Worm (Caenorhabditis elegans): ENCODE results near the gene shpk-1.
A peak's percentile ranks its signal among the peaks of the same experiment; 100 is the strongest.

The shpk-1 gene

DNA sequence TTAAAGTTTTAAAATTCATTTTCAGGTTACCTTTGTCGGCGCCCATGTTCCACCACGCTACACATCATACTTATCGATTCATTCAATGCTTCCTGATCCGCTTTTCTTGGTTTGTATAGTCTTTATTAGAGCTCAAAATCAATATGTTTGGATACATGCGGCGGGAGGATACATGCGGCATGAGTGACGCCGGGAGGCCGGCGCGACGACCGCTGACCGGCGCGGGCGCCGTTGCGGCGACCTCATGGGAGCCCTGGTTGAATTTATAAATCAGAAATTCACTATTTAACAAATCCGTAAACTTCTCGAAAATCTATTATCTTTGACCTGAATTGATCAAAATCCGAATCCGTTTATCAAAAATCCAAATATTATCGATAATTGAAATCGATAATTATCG is 26.1 kb upstream of the shpk-1 start:
- TF ChIP-seq nhr-179 (tag; optimal IDR thresholded peaks at IDR 0.05) (no peak), egrh-3 (GFP tag; IDR thresholded peaks at IDR 0.05) (peak; percentile 18; the same call in 1 of the 2 replicates), zfh-2 (GFP tag; conservative IDR thresholded peaks at IDR 0.05) (peak; percentile 80), fkh-3 (tag; optimal IDR thresholded peaks at IDR 0.05) (no peak)

DNA sequence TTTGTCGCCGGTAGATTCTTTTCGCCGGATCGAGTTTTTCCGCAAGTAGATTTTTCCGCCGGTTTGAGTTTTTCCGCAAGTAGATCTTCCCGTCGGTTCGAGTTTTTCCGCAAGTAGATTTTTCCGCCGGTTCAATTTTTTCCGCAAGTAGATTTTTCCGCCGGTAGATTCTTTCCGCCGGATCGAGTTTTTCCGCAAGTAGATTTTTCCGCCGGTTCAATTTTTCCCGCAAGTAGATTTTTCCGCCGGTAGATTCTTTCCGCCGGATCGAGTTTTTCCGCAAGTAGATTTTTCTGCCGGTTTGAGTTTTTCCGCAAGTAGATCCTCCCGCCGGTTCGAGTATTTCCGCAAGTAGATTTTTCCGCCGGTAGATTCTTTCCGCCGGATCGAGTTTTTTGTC is 22.7 kb upstream of the shpk-1 start:
- peak; percentile 77; the same call in 1 of the 2 replicates for TF ChIP-seq egl-18 (GFP tag; IDR thresholded peaks at IDR 0.05)
- peak; percentile 38; the same call in 1 of the 2 replicates for TF ChIP-seq ztf-28 (GFP tag; IDR thresholded peaks at IDR 0.05)
- 0 out of 2 replicates have a peak, but pooled peaks have one; percentile 39 for TF ChIP-seq cebp-2 (GFP tag; IDR thresholded peaks at IDR 0.05)
- 0 out of 2 replicates have a peak, but pooled peaks have one; percentile 14 for TF ChIP-seq D2030.7 (GFP tag; IDR thresholded peaks at IDR 0.05)

DNA sequence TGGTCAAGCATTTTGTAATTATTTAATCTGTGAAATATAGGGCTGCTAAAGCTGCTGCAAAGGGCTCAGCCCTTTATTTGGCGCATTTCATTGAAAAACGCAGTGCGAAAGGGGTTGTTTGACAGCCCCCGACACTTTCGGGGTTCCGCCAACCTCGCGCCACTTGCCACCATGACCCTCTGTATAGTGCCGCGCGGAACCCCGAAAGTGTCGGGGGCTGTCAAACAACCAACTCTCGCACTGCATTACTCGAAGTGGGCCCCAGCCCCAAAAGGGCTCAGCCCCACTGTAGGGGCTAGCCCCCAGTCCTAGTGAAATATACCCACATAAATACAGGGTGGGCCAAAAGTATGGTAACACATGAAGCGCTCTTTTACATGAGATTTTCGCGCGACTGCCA is 7.6 kb upstream of the shpk-1 start:
- TF ChIP-seq snpc-1.1 (tag; optimal IDR thresholded peaks at IDR 0.05; ENCODE audit: insufficient read depth) = peak; percentile 24
- no peak for TF ChIP-seq lin-26 (GFP tag; IDR thresholded peaks at IDR 0.05)
- no peak for TF ChIP-seq ceh-40 (GFP tag; IDR thresholded peaks at IDR 0.05)
- TF ChIP-seq snpc-4 (GFP tag; optimal IDR thresholded peaks at IDR 0.05) = no peak
- peak in 2 of 4 experiments; percentile 36 to 84 for TF ChIP-seq snpc-4 (tag; optimal IDR thresholded peaks at IDR 0.05)
- TF ChIP-seq F57A8.1 (GFP tag; optimal IDR thresholded peaks at IDR 0.05) = no peak
- 0 out of 2 replicates have a peak, but pooled peaks have one; percentile 18 for TF ChIP-seq pbrm-1 (GFP tag; IDR thresholded peaks at IDR 0.05)
- no peak for TF ChIP-seq madf-3 (GFP tag; IDR thresholded peaks at IDR 0.05)
- TF ChIP-seq rcor-1 (GFP tag; IDR thresholded peaks at IDR 0.05) = no peak
- no peak for TF ChIP-seq athp-1 (tag; optimal IDR thresholded peaks at IDR 0.05)
- no peak for TF ChIP-seq hsf-1 (GFP tag; IDR thresholded peaks at IDR 0.05)
- no peak for TF ChIP-seq sptf-2 (GFP tag; optimal IDR thresholded peaks at IDR 0.05)
- no peak for TF ChIP-seq ztf-3 (GFP tag; optimal IDR thresholded peaks at IDR 0.05)
- no peak for TF ChIP-seq F39B2.1 (GFP tag; IDR thresholded peaks at IDR 0.05)
- no peak for TF ChIP-seq hlh-12 (tag; optimal IDR thresholded peaks at IDR 0.05)
- no peak for TF ChIP-seq C06A6.2 (GFP tag; conservative IDR thresholded peaks at IDR 0.05)
- no peak for TF ChIP-seq nhr-90 (tag; optimal IDR thresholded peaks at IDR 0.05)
- TF ChIP-seq F33H1.4 (GFP tag; IDR thresholded peaks at IDR 0.05) = no peak

DNA sequence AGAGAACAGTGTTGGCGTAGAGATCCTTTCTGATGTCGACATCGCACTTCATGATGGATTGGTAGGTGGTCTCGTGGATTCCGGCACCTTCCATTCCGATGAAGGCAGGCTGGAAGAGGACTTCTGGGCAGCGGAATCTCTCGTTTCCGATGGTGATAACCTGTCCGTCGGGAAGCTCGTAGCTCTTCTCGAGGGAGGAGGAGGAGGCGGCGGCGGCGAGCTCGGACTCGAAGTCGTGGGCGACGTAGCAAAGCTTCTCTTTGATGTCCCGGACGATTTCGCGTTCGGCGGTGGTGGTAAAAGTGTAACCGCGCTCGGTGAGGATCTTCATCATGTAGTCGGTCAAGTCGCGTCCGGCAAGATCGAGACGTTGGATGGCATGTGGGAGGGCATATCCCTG is 3.0 kb upstream of the shpk-1 start:
- TF ChIP-seq cebp-2 (GFP tag; IDR thresholded peaks at IDR 0.05) (0 out of 2 replicates have a peak, but pooled peaks have one; percentile 36), madf-3 (GFP tag; IDR thresholded peaks at IDR 0.05) (no peak), egrh-3 (GFP tag; IDR thresholded peaks at IDR 0.05) (peak; percentile 64; the same call in 1 of the 2 replicates), zfh-2 (GFP tag; conservative IDR thresholded peaks at IDR 0.05) (peak; percentile 85), nhr-80 (tag; optimal IDR thresholded peaks at IDR 0.05) (no peak), F10E7.11 (tag; optimal IDR thresholded peaks at IDR 0.05) (no peak)

DNA sequence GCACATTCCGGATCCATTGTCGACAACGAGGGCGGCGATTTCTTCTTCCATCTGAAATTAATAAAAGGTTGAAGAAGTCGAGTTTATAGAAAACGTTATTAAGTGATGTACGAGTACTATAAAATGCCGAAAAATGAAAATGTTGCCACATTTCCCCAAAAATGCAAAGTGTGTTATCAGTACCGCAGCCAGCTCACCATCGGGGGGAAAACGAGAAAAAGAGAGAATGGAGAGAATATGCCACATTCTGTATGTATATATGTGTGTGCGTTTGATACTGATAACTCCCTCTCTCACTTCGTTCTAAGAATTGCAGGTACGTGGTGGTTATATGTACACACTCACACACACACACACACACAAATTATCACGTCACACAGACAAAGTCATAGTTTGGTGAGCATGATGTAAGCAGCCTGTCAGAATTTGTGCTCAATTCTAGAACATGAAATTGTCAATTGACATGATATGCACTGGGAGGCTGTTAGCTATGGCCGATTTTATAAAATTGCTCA is 1.7 kb upstream of the shpk-1 start, which contains the start of gene act-5:
Gene act-5 (minus strand): TSS at position 51 of the 515 bp plus-strand sequence.
- TF ChIP-seq sptf-2 (GFP tag; optimal IDR thresholded peaks at IDR 0.05) = no peak
- no peak for TF ChIP-seq dpl-1 (GFP tag; optimal IDR thresholded peaks at IDR 0.05)
- peak; percentile 77 for TF ChIP-seq atf-7 (tag; optimal IDR thresholded peaks at IDR 0.05)
- no peak for TF ChIP-seq aptf-2 (GFP tag; conservative IDR thresholded peaks at IDR 0.05)
- no peak for TF ChIP-seq ccch-3 (GFP tag; optimal IDR thresholded peaks at IDR 0.05)
- TF ChIP-seq dox-1 (GFP tag; IDR thresholded peaks at IDR 0.05) = 0 out of 2 replicates have a peak, but pooled peaks have one; percentile 9
- TF ChIP-seq zim-3 (tag; optimal IDR thresholded peaks at IDR 0.05) = no peak
- TF ChIP-seq F23B12.7 (tag; optimal IDR thresholded peaks at IDR 0.05; ENCODE audit: insufficient read depth) = peak; percentile 38
- TF ChIP-seq nhr-80 (tag; optimal IDR thresholded peaks at IDR 0.05) = peak; percentile 87
- peak; percentile 24 for TF ChIP-seq madf-10 (tag; optimal IDR thresholded peaks at IDR 0.05)
- no peak for TF ChIP-seq Y79H2A.3 (GFP tag; conservative IDR thresholded peaks at IDR 0.05)
- TF ChIP-seq unc-62 (GFP tag; optimal IDR thresholded peaks at IDR 0.05) = peak; percentile 17
- no peak for TF ChIP-seq F22D6.2 (tag; optimal IDR thresholded peaks at IDR 0.05)
- TF ChIP-seq nfya-1 (tag; optimal IDR thresholded peaks at IDR 0.05; ENCODE audit: borderline replicate concordance, insufficient read depth) = no peak
- TF ChIP-seq ceh-100 (GFP tag; IDR thresholded peaks at IDR 0.05) = no peak
- TF ChIP-seq ztf-25 (GFP tag; IDR thresholded peaks at IDR 0.05) = no peak

Measured in whole organism, young adult.